Worm (Caenorhabditis elegans) whole organism, L3 larva: ENCODE data around the gene Y57G11A.4.

ENCODE experiments used
- R02D3.7 ChIP-seq: fragments of 150-350 bp; optimal IDR thresholded peaks from 2 replicates; lab custom pipeline; 2014; ENCODE audit warnings: missing biosample characterization, missing genetic modification characterization
- ama-1 ChIP-seq: fragments of 150-350 bp; optimal IDR thresholded peaks from 2 replicates; lab custom pipeline; 2018
- ceh-28 ChIP-seq: fragments of 150-350 bp; optimal IDR thresholded peaks from 2 replicates; lab custom pipeline; 2014; ENCODE audit warnings: missing biosample characterization, missing genetic modification reagents, missing genetic modification characterization
- ceh-82 ChIP-seq: fragments of 150-350 bp; optimal IDR thresholded peaks from 2 replicates; lab custom pipeline; 2014; ENCODE audit warnings: missing biosample characterization, missing genetic modification characterization
- ceh-9 ChIP-seq: sonication (generic microtip); optimal IDR thresholded peaks from 2 replicates; lab custom pipeline; 2018; ENCODE audit warnings: missing biosample characterization, missing genetic modification characterization
- daf-12 ChIP-seq: fragments of 150-350 bp; optimal IDR thresholded peaks from 2 replicates; lab custom pipeline; 2014; ENCODE audit warnings: missing biosample characterization, missing genetic modification reagents, missing genetic modification characterization
- egl-27 ChIP-seq: sonication (generic microtip); optimal IDR thresholded peaks from 4 replicates; lab custom pipeline; 2017; ENCODE audit warnings: missing biosample characterization, missing genetic modification reagents, missing genetic modification characterization
- egl-5 ChIP-seq: fragments of 150-350 bp; optimal IDR thresholded peaks from 2 replicates; lab custom pipeline; 2017; ENCODE audit warnings: missing biosample characterization, missing genetic modification reagents, missing genetic modification characterization, inconsistent platforms
- elt-2 ChIP-seq: sonication (generic microtip); optimal IDR thresholded peaks from 2 replicates; lab custom pipeline; 2016; ENCODE audit warnings: missing genetic modification reagents, mild to moderate bottlenecking, missing genetic modification characterization, missing compliant biosample characterization
- elt-3 ChIP-seq, 3 experiments: fragments of 150-350 bp in 1 of 3; sonication (generic microtip) in 2 of 3; optimal IDR thresholded peaks; 2 replicates in 2 of 3; 4 replicates in 1 of 3; lab custom pipeline; 2014 to 2017; ENCODE audit warnings: missing biosample characterization in 3 of 3, missing genetic modification characterization in 3 of 3
- eor-1 ChIP-seq, 2 experiments: fragments of 150-350 bp; optimal IDR thresholded peaks; 2 replicates each; lab custom pipeline; 2014 to 2018; ENCODE audit warnings: missing biosample characterization in 2 of 2, missing genetic modification characterization in 2 of 2
- fkh-10 ChIP-seq: sonication (generic microtip); optimal IDR thresholded peaks from 2 replicates; lab custom pipeline; 2017; ENCODE audit warnings: missing biosample characterization, missing genetic modification reagents, missing genetic modification characterization
- fos-1 ChIP-seq: fragments of 150-350 bp; optimal IDR thresholded peaks from 2 replicates; lab custom pipeline; 2014; ENCODE audit warnings: missing biosample characterization, missing genetic modification characterization
- jun-1 ChIP-seq: fragments of 150-350 bp; optimal IDR thresholded peaks from 2 replicates; lab custom pipeline; 2014; ENCODE audit warnings: missing biosample characterization, missing genetic modification reagents, missing genetic modification characterization
- lin-15B ChIP-seq: fragments of 150-350 bp; optimal IDR thresholded peaks from 2 replicates; lab custom pipeline; 2014; ENCODE audit warnings: missing biosample characterization, missing genetic modification characterization
- lin-39 ChIP-seq: fragments of 150-350 bp; optimal IDR thresholded peaks from 2 replicates; lab custom pipeline; 2018; ENCODE audit warnings: missing biosample characterization, missing genetic modification reagents, missing genetic modification characterization
- lsy-12 ChIP-seq: sonication (generic microtip); optimal IDR thresholded peaks from 2 replicates; lab custom pipeline; 2016; ENCODE audit warnings: mild to moderate bottlenecking, missing genetic modification characterization, missing compliant biosample characterization
- mdl-1 ChIP-seq: fragments of 150-350 bp; optimal IDR thresholded peaks from 2 replicates; lab custom pipeline; 2014; ENCODE audit warnings: missing biosample characterization, missing genetic modification characterization
- mml-1 ChIP-seq: fragments of 150-350 bp; sonication (generic microtip); optimal IDR thresholded peaks from 3 replicates; lab custom pipeline; 2014; ENCODE audit warnings: missing biosample characterization, missing genetic modification characterization
- nfya-1 ChIP-seq: sonication (generic microtip); optimal IDR thresholded peaks from 2 replicates; lab custom pipeline; 2017; ENCODE audit warnings: missing genetic modification characterization, mild to moderate bottlenecking, missing compliant biosample characterization, antibody characterized with exemption, moderate library complexity; ENCODE audit not compliant: insufficient read depth
- nhr-11 ChIP-seq: fragments of 150-350 bp; optimal IDR thresholded peaks from 2 replicates; lab custom pipeline; 2014; ENCODE audit warnings: missing biosample characterization, missing genetic modification characterization
- nhr-237 ChIP-seq: fragments of 150-350 bp; optimal IDR thresholded peaks from 2 replicates; lab custom pipeline; 2014; ENCODE audit warnings: missing biosample characterization, missing genetic modification characterization
- nhr-25 ChIP-seq: sonication (generic microtip); optimal IDR thresholded peaks from 2 replicates; lab custom pipeline; 2017; ENCODE audit warnings: missing biosample characterization, missing genetic modification characterization
- nhr-28 ChIP-seq: fragments of 150-350 bp; optimal IDR thresholded peaks from 2 replicates; lab custom pipeline; 2014; ENCODE audit warnings: missing biosample characterization, missing genetic modification characterization
- nhr-67 ChIP-seq: fragments of 150-350 bp; optimal IDR thresholded peaks from 2 replicates; lab custom pipeline; 2014; ENCODE audit warnings: missing biosample characterization, missing genetic modification characterization
- pha-4 ChIP-seq: fragments of 150-350 bp; optimal IDR thresholded peaks from 2 replicates; lab custom pipeline; 2014; ENCODE audit warnings: missing biosample characterization, missing genetic modification reagents, missing genetic modification characterization
- sea-2 ChIP-seq: fragments of 150-350 bp; sonication (generic microtip); optimal IDR thresholded peaks from 4 replicates; lab custom pipeline; 2014; ENCODE audit warnings: missing biosample characterization, missing genetic modification reagents, missing genetic modification characterization
- skn-1 ChIP-seq: fragments of 150-350 bp; optimal IDR thresholded peaks from 2 replicates; lab custom pipeline; 2014; ENCODE audit warnings: missing biosample characterization, missing genetic modification characterization
- snpc-4 ChIP-seq: fragments of 150-350 bp; optimal IDR thresholded peaks from 2 replicates; lab custom pipeline; 2014; ENCODE audit warnings: missing biosample characterization, missing genetic modification characterization
- unc-39 ChIP-seq: sonication (generic microtip); optimal IDR thresholded peaks from 4 replicates; lab custom pipeline; 2017; ENCODE audit warnings: missing biosample characterization, missing genetic modification characterization
- unc-62 ChIP-seq: fragments of 150-350 bp; sonication (generic microtip); optimal IDR thresholded peaks from 4 replicates; lab custom pipeline; 2014; ENCODE audit warnings: missing biosample characterization, missing genetic modification reagents, missing genetic modification characterization
- ztf-11 ChIP-seq: fragments of 150-350 bp; optimal IDR thresholded peaks from 2 replicates; lab custom pipeline; 2014; ENCODE audit warnings: missing biosample characterization, missing genetic modification characterization

Y57G11A.4 gene

DNA sequence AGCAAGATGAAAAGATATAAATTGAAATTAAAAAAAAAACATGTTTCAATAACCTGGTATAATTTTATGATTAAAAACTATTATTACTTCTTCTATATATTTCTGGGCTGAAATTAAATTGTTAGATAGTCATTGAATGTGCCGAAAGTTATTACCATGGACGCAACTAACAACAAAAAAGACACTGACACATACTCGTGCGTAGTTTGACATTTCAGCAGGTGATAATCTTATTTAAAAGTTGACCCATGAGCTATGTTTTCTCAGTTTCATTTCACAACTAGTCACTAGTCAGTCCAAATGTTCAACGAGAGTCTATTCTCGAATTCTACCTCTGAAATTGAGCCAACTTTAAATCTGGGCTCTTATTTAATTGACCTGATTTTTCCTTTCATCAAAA is 46.6 kb downstream of the Y57G11A.4 start, which contains the start of gene T27E7.3:
TSS of gene T27E7.3 (plus strand) at position 301 of the 400 bp plus-strand sequence.
- TF ChIP-seq ceh-28 (tag; lab: Kevin White, UChicago) = no peak
- TF ChIP-seq sea-2 (GFP tag; lab: Kevin White, UChicago) = no peak
- TF ChIP-seq elt-2 (tag; lab: Kevin White, UChicago) = no peak
- no peak for TF ChIP-seq skn-1 (tag; lab: Kevin White, UChicago)
- TF ChIP-seq lin-39 (tag; lab: Kevin White, UChicago) = no peak
- TF ChIP-seq egl-27 = no peak
- no peak for TF ChIP-seq ztf-11 (tag; lab: Kevin White, UChicago)
- TF ChIP-seq mdl-1 (tag; lab: Kevin White, UChicago) = no peak
- no peak for TF ChIP-seq mml-1 (tag; lab: Kevin White, UChicago)
- no peak for TF ChIP-seq lin-15B
- TF ChIP-seq lsy-12 (tag; lab: Kevin White, UChicago) = no peak
- no peak for TF ChIP-seq ceh-9 (tag; lab: Kevin White, UChicago)
- TF ChIP-seq nhr-11 (tag; lab: Kevin White, UChicago) = no peak
- no peak for TF ChIP-seq nhr-67 (tag; lab: Kevin White, UChicago)
- TF ChIP-seq fos-1 = no peak

DNA sequence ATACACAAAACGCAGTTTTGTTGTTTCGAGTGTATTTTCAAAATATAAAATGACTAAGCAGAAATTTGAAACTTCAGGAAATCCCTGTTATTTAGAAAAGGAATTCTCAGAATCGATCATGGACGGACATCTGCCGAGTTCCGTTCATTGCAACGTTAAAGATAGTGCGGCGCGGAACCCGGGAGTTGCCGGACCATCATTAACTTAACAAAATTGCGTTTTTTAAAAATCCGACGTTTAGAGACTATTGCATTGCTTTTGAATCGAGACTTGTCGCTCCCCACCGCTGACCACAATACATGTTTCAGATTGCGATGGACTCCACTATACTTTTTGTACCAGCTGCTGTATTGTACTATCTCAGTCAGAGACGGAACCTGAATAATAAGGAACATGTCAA is 47.9 kb downstream of the Y57G11A.4 start:
- TF ChIP-seq R02D3.7 (tag; lab: Kevin White, UChicago) (no peak), unc-62 (GFP tag; lab: Kevin White, UChicago) (no peak), ceh-28 (tag; lab: Kevin White, UChicago) (no peak), ama-1 (lab: Kevin White, UChicago) (no peak)

DNA sequence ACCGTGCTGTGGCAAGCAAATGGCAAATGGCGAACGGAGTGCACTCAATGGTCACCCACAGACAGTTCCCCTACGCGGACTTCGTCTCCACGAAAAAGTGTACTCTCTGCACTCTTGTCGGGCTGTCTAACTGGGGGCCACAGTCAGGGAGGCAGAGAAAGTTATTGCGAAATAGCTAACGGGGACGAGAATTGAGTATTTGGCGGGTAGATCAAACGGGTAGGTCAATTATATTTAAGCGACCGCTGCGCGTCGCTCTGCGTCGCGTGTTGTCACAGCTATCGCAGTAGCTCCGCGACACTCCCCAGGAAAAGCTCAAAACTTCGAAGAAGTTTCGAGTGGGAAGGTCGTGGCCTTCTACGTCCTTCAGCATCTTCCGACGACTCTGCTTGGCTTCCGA is 50.3 kb downstream of the Y57G11A.4 start:
- TF ChIP-seq pha-4 (no peak), fkh-10 (no peak), fos-1 (no peak), daf-12 (no peak), eor-1 (tag; optimal IDR thresholded peaks at IDR 0.05; lab: Kevin White, UChicago) (no peak), ceh-9 (tag; lab: Kevin White, UChicago) (no peak)

DNA sequence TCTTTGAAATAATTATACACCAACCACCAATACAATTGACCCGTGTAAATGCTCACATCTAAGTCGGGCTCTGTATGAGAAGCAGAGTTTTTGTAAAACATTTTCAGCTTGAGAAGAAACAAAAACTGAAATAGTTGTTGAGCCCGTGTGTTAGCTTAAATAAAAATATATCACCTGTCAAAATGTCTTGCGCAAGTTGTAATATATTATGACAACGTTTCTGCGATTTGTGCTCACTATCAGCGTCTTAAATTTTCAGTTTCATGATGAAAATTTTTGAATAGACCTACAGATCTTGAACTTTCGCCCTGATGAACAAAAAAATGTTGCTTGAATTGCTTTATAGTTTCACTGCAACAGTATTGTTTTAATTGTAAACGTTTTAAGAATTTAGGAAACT is 52.9 kb downstream of the Y57G11A.4 start, which contains the start of gene T27E7.4:
TSS of gene T27E7.4 (minus strand) at position 101 of the 400 bp plus-strand sequence.
- TF ChIP-seq jun-1 (tag; lab: Kevin White, UChicago) (no peak), nhr-28 (tag; lab: Kevin White, UChicago) (no peak), nhr-237 (tag; lab: Kevin White, UChicago) (no peak), ceh-82 (no peak), nfya-1 (tag; lab: Kevin White, UChicago) (no peak), elt-3 (tag; optimal IDR thresholded peaks at IDR 0.05; lab: Kevin White, UChicago) (no peak), ama-1 (lab: Kevin White, UChicago) (no peak), nhr-25 (tag; lab: Kevin White, UChicago) (no peak), egl-5 (tag; lab: Kevin White, UChicago) (no peak), fos-1 (no peak), snpc-4 (tag; lab: Kevin White, UChicago) (no peak), skn-1 (tag; lab: Kevin White, UChicago) (no peak), unc-39 (tag; lab: Kevin White, UChicago) (no peak), nhr-11 (tag; lab: Kevin White, UChicago) (no peak)
- TF ChIP-seq, all 47 proteins: peak for 0
